Worm (Caenorhabditis elegans) whole organism, late embryonic: ENCODE data around the gene str-86.

Experiments used
- C08G9.2 ChIP-seq: sonication (generic microtip); optimal IDR thresholded peaks from 2 replicates; lab custom pipeline; 2016; ENCODE audit warnings: mild to moderate bottlenecking, missing genetic modification characterization, moderate library complexity, missing compliant biosample characterization
- F13H6.1 ChIP-seq: sonication (generic microtip); optimal IDR thresholded peaks from 2 replicates; lab custom pipeline; 2016; ENCODE audit warnings: missing genetic modification characterization, missing compliant biosample characterization
- ama-1 ChIP-seq: fragments of 150-350 bp; optimal IDR thresholded peaks from 2 replicates; lab custom pipeline; 2014
- ceh-14 ChIP-seq: sonication (generic microtip); optimal IDR thresholded peaks from 2 replicates; lab custom pipeline; 2016; ENCODE audit warnings: missing genotype, missing genetic modification characterization, missing compliant biosample characterization
- ceh-22 ChIP-seq: sonication (generic microtip); optimal IDR thresholded peaks from 2 replicates; lab custom pipeline; 2017; ENCODE audit warnings: missing biosample characterization, missing genetic modification characterization
- ceh-24 ChIP-seq: sonication (generic microtip); optimal IDR thresholded peaks from 2 replicates; lab custom pipeline; 2016; ENCODE audit warnings: mild to moderate bottlenecking, missing genetic modification characterization, missing compliant biosample characterization
- ceh-30 ChIP-seq: fragments of 150-350 bp; optimal IDR thresholded peaks from 2 replicates; lab custom pipeline; 2014; ENCODE audit warnings: missing biosample characterization, missing genetic modification characterization
- ceh-31 ChIP-seq: sonication (generic microtip); optimal IDR thresholded peaks from 2 replicates; lab custom pipeline; 2016; ENCODE audit warnings: missing genetic modification characterization, missing compliant biosample characterization
- ceh-48 ChIP-seq: sonication (generic microtip); optimal IDR thresholded peaks from 2 replicates; lab custom pipeline; 2016; ENCODE audit warnings: missing genetic modification characterization, inconsistent platforms, missing compliant biosample characterization
- ceh-6 ChIP-seq: fragments of 200-800 bp; sonication (Bioruptor generic); optimal IDR thresholded peaks from 2 replicates; lab custom pipeline; 2018; ENCODE audit warnings: mild to moderate bottlenecking, missing genetic modification characterization, missing compliant biosample characterization
- ceh-9 ChIP-seq: sonication (generic microtip); optimal IDR thresholded peaks from 2 replicates; lab custom pipeline; 2016; ENCODE audit warnings: mild to moderate bottlenecking, missing genetic modification characterization, inconsistent platforms, missing compliant biosample characterization
- che-1 ChIP-seq: sonication (generic microtip); optimal IDR thresholded peaks from 2 replicates; lab custom pipeline; 2016; ENCODE audit warnings: mild to moderate bottlenecking, missing genetic modification characterization, missing compliant biosample characterization
- dmd-4 ChIP-seq: sonication (generic microtip); optimal IDR thresholded peaks from 2 replicates; lab custom pipeline; 2016; ENCODE audit warnings: borderline replicate concordance, missing genetic modification characterization, missing compliant biosample characterization
- elt-2 ChIP-seq: sonication (generic microtip); optimal IDR thresholded peaks from 2 replicates; lab custom pipeline; 2016; ENCODE audit warnings: missing genetic modification reagents, missing genetic modification characterization, missing compliant biosample characterization
- elt-4 ChIP-seq: sonication (generic microtip); optimal IDR thresholded peaks from 2 replicates; lab custom pipeline; 2016; ENCODE audit warnings: missing genetic modification characterization, missing compliant biosample characterization
- ets-4 ChIP-seq: sonication (generic microtip); optimal IDR thresholded peaks from 2 replicates; lab custom pipeline; 2016; ENCODE audit warnings: missing genetic modification characterization, missing compliant biosample characterization
- fkh-10 ChIP-seq: fragments of 150-350 bp; optimal IDR thresholded peaks from 2 replicates; lab custom pipeline; 2014; ENCODE audit warnings: missing biosample characterization, missing genetic modification reagents, missing genetic modification characterization
- fkh-6 ChIP-seq: sonication (generic microtip); optimal IDR thresholded peaks from 2 replicates; lab custom pipeline; 2016; ENCODE audit warnings: missing genetic modification characterization, missing compliant biosample characterization
- hlh-30 ChIP-seq: sonication (generic microtip); optimal IDR thresholded peaks from 2 replicates; lab custom pipeline; 2017; ENCODE audit warnings: antibody characterized with exemption, missing genetic modification characterization, missing compliant biosample characterization; ENCODE audit not compliant: insufficient read depth
- lim-6 ChIP-seq: sonication (generic microtip); optimal IDR thresholded peaks from 2 replicates; lab custom pipeline; 2016; ENCODE audit warnings: missing genetic modification characterization, missing compliant biosample characterization
- lin-11 ChIP-seq: fragments of 200-800 bp; sonication (Bioruptor generic); optimal IDR thresholded peaks from 2 replicates; lab custom pipeline; 2018; ENCODE audit warnings: mild to moderate bottlenecking, missing genetic modification characterization, missing compliant biosample characterization
- mec-3 ChIP-seq: sonication (generic microtip); optimal IDR thresholded peaks from 2 replicates; lab custom pipeline; 2016; ENCODE audit warnings: borderline replicate concordance, missing genetic modification characterization, missing compliant biosample characterization
- nfya-1 ChIP-seq: sonication (generic microtip); optimal IDR thresholded peaks from 2 replicates; lab custom pipeline; 2017; ENCODE audit warnings: missing genetic modification characterization, mild to moderate bottlenecking, missing compliant biosample characterization, antibody characterized with exemption, moderate library complexity
- nhr-232 ChIP-seq: sonication (generic microtip); optimal IDR thresholded peaks from 2 replicates; lab custom pipeline; 2016; ENCODE audit warnings: missing genetic modification characterization, missing compliant biosample characterization
- pag-3 ChIP-seq: sonication (generic microtip); optimal IDR thresholded peaks from 2 replicates; lab custom pipeline; 2016; ENCODE audit warnings: missing compliant biosample characterization, missing genetic modification characterization, borderline replicate concordance
- pat-9 ChIP-seq: fragments of 200-800 bp; sonication (Bioruptor generic); optimal IDR thresholded peaks from 2 replicates; lab custom pipeline; 2018; ENCODE audit warnings: mild to moderate bottlenecking, missing genetic modification characterization, moderate library complexity, missing compliant biosample characterization
- pha-2 ChIP-seq: sonication (generic microtip); optimal IDR thresholded peaks from 2 replicates; lab custom pipeline; 2017; ENCODE audit warnings: mild to moderate bottlenecking, missing genetic modification characterization, missing compliant biosample characterization
- pha-4 ChIP-seq: fragments of 150-350 bp; optimal IDR thresholded peaks from 2 replicates; lab custom pipeline; 2018; ENCODE audit warnings: missing biosample characterization, missing genetic modification reagents, missing genetic modification characterization
- pros-1 ChIP-seq: fragments of 150-350 bp; optimal IDR thresholded peaks from 2 replicates; lab custom pipeline; 2014; ENCODE audit warnings: missing biosample characterization, missing genetic modification reagents, missing genetic modification characterization
- sox-2 ChIP-seq: fragments of 200-800 bp; sonication (Bioruptor generic); IDR thresholded peaks from 2 replicates; pipeline ENCODE4 v1.3.6; 2022; ENCODE audit warnings: missing genetic modification reagents, missing genetic modification characterization, missing compliant biosample characterization
- syd-9 ChIP-seq: sonication (generic microtip); optimal IDR thresholded peaks from 2 replicates; lab custom pipeline; 2016; ENCODE audit warnings: mild to moderate bottlenecking, missing genetic modification characterization, moderate library complexity, missing compliant biosample characterization
- tbx-2 ChIP-seq: sonication (generic microtip); optimal IDR thresholded peaks from 2 replicates; lab custom pipeline; 2016; ENCODE audit warnings: missing genetic modification characterization, missing compliant biosample characterization
- ttx-3 ChIP-seq: sonication (generic microtip); optimal IDR thresholded peaks from 2 replicates; lab custom pipeline; 2016; ENCODE audit warnings: missing genetic modification reagents, missing genetic modification characterization, missing compliant biosample characterization
- unc-3 ChIP-seq, 2 experiments: fragments of 200-800 bp in 1 of 2; sonication (Bioruptor generic) in 1 of 2; sonication (generic microtip) in 1 of 2; conservative IDR thresholded peaks in 1 of 2; optimal IDR thresholded peaks in 1 of 2; 2 replicates each; pipeline versions ENCODE4 v1.3.6 to Lab custom; 2016 to 2022; ENCODE audit warnings: missing compliant biosample characterization in 2 of 2, missing genetic modification characterization in 2 of 2, missing genetic modification reagents in 1 of 2
- unc-42 ChIP-seq: sonication (generic microtip); optimal IDR thresholded peaks from 2 replicates; lab custom pipeline; 2016; ENCODE audit warnings: missing genotype, missing genetic modification characterization, missing compliant biosample characterization
- unc-86 ChIP-seq: sonication (generic microtip); optimal IDR thresholded peaks from 2 replicates; lab custom pipeline; 2016; ENCODE audit warnings: missing genetic modification characterization, missing compliant biosample characterization

The str-86 gene

DNA sequence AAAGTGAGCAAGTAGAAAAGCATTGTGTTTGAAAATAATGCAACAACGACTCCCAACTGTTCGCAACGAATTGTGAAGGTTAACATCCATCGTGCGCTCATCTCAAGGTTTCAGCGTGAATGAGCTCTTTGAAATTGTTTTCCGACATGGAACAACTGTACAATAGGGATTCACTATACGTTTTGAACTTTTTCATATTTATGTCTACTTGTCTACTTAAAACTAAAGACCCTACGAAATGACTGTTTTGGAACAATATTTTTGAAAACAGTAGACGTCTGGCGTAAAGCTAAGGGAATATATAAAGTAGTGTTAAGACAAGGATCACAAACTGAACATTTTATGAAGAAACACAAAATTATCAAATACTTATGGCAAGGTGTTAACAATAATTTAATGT lies at the start of gene str-86:
Gene str-86, minus strand, starts transcription at position 101 of the 400 bp plus-strand sequence.
- TF ChIP-seq F13H6.1 (no peak), sox-2 (GFP tag; lab: Robert Waterston, UW) (no peak), lim-6 (no peak), C08G9.2 (tag; lab: Kevin White, UChicago) (no peak), fkh-6 (tag; lab: Kevin White, UChicago) (no peak)

DNA sequence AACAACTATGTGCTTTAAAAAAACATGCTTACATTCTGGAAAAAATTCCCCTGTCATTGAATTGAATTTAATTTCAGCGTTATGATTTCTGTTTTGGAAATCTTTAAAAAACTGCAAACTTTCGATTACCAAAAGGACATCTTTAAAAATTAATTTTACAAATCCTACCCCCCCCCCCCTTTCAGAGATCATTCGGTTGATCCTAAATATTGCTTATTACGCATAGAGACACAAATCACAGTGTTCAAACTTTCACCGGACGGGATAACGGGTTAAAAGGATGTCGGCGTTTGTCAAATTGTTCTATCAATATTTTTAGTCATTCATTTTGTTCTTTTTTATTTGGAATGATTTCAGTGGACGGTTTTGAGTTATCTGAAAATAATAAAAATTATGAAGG lies 49.8 kb upstream of the str-86 start, which contains the start of gene C25E10.4:
Gene C25E10.4, plus strand, starts transcription at position 301 of the 400 bp plus-strand sequence.
- TF ChIP-seq ceh-6 (GFP tag; lab: Kevin White, UChicago) (no peak), ceh-9 (tag; lab: Kevin White, UChicago) (no peak), pros-1 (tag; lab: Kevin White, UChicago) (no peak), unc-42 (no peak), lim-6 (no peak), ceh-31 (tag; lab: Kevin White, UChicago) (no peak), elt-4 (tag; lab: Kevin White, UChicago) (no peak), tbx-2 (tag; lab: Kevin White, UChicago) (no peak)

ce11 chrV:9030248-9030647 lies 46.7 kb upstream of the str-86 start, which contains the start of gene C25E10.5:
TSS of gene C25E10.5 (plus strand) at chrV:9030548.
- TF ChIP-seq fkh-10 = no peak
- TF ChIP-seq pha-2 (tag; lab: Kevin White, UChicago) = no peak
- no peak for TF ChIP-seq pat-9 (tag; lab: Kevin White, UChicago)
- TF ChIP-seq ceh-30 (tag; lab: Kevin White, UChicago) = no peak
- TF ChIP-seq syd-9 = no peak
- no peak for TF ChIP-seq C08G9.2 (tag; lab: Kevin White, UChicago)
- no peak for TF ChIP-seq sox-2 (GFP tag; lab: Robert Waterston, UW)
- no peak for TF ChIP-seq unc-86 (tag; lab: Kevin White, UChicago)
- no peak for TF ChIP-seq unc-3 (GFP tag; conservative IDR thresholded peaks at IDR 0.05; lab: Robert Waterston, UW)
- TF ChIP-seq unc-3 (tag; optimal IDR thresholded peaks at IDR 0.05; lab: Kevin White, UChicago) = no peak
- TF ChIP-seq ama-1 = no peak
- no peak for TF ChIP-seq ceh-31 (tag; lab: Kevin White, UChicago)
- TF ChIP-seq, all 69 proteins: peak for 0

ce11 chrV:9024713-9025112 lies 41.2 kb upstream of the str-86 start, which contains the start of gene bus-1:
TSS of gene bus-1 (minus strand) at chrV:9024813.
- TF ChIP-seq nfya-1 (tag; lab: Kevin White, UChicago) (no peak), ets-4 (tag; lab: Kevin White, UChicago) (no peak), elt-2 (tag; lab: Kevin White, UChicago) (no peak), fkh-6 (tag; lab: Kevin White, UChicago) (no peak), F13H6.1 (no peak), ttx-3 (no peak), dmd-4 (tag; lab: Kevin White, UChicago) (no peak), ceh-24 (no peak), hlh-30 (tag; lab: Kevin White, UChicago) (no peak), ceh-22 (tag; lab: Kevin White, UChicago) (no peak), ceh-30 (tag; lab: Kevin White, UChicago) (no peak), lin-11 (tag; lab: Kevin White, UChicago) (no peak), mec-3 (tag; lab: Kevin White, UChicago) (no peak), nhr-232 (tag; lab: Kevin White, UChicago) (no peak), pag-3 (tag; lab: Kevin White, UChicago) (no peak), pha-4 (no peak), fkh-10 (no peak), ceh-48 (tag; lab: Kevin White, UChicago) (no peak), che-1 (no peak), ceh-14 (no peak)
